Worm (Caenorhabditis elegans): ENCODE results near the gene fbxb-24.

DNA sequence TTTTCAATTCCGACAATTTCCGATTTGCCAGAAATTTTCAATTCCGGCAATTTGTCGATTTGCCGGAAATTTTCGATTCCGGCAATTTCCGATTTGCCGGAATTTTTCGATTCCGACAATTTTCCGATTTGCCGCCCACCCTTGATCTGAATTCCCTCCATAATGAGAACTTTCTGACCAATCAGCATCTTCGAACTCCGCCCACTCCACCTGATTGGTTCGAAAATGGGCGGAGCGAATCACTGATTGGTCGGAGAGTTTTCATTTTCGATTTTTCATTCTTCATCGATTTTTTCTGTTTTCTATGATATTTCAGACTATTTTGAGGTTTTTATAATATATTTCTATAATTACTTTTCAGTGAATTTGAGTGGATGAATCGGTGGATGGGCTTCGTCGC is 45.4 kb downstream of the fbxb-24 start:
- TF ChIP-seq nhr-77 (tag; optimal IDR thresholded peaks at IDR 0.05) = no peak
- TF ChIP-seq R02D3.7 (tag; optimal IDR thresholded peaks at IDR 0.05) = no peak
- TF ChIP-seq F49E8.2 (tag; optimal IDR thresholded peaks at IDR 0.05; ENCODE audit: borderline replicate concordance) = no peak
- no peak for TF ChIP-seq egl-27 (tag; optimal IDR thresholded peaks at IDR 0.05)
- TF ChIP-seq saeg-2 (GFP tag; IDR thresholded peaks at IDR 0.05) = no peak
- no peak for TF ChIP-seq hlh-11 (tag; optimal IDR thresholded peaks at IDR 0.05)
- no peak for TF ChIP-seq ztf-7 (tag; optimal IDR thresholded peaks at IDR 0.05)

All from whole organism, L4 larva.